Worm (Caenorhabditis elegans) whole organism, L3 larva: Measurements from ENCODE around the gene F35H8.1.

ENCODE experiments used
- ZK546.5 ChIP-seq: sonication (generic microtip); optimal IDR thresholded peaks from 2 replicates; lab custom pipeline; 2017; ENCODE audit warnings: missing biosample characterization, missing genetic modification characterization
- aly-2 ChIP-seq: fragments of 150-350 bp; optimal IDR thresholded peaks from 2 replicates; lab custom pipeline; 2014; ENCODE audit warnings: missing biosample characterization, missing genetic modification characterization
- ama-1 ChIP-seq: fragments of 150-350 bp; optimal IDR thresholded peaks from 2 replicates; lab custom pipeline; 2018
- ceh-82 ChIP-seq: fragments of 150-350 bp; optimal IDR thresholded peaks from 2 replicates; lab custom pipeline; 2014; ENCODE audit warnings: missing biosample characterization, missing genetic modification characterization
- ceh-9 ChIP-seq: sonication (generic microtip); optimal IDR thresholded peaks from 2 replicates; lab custom pipeline; 2018; ENCODE audit warnings: missing biosample characterization, missing genetic modification characterization
- daf-12 ChIP-seq: fragments of 150-350 bp; optimal IDR thresholded peaks from 2 replicates; lab custom pipeline; 2014; ENCODE audit warnings: missing biosample characterization, missing genetic modification reagents, missing genetic modification characterization
- egl-27 ChIP-seq: sonication (generic microtip); optimal IDR thresholded peaks from 4 replicates; lab custom pipeline; 2017; ENCODE audit warnings: missing biosample characterization, missing genetic modification reagents, missing genetic modification characterization
- elt-1 ChIP-seq: fragments of 150-350 bp; optimal IDR thresholded peaks from 2 replicates; lab custom pipeline; 2014; ENCODE audit warnings: missing biosample characterization, missing genetic modification characterization
- elt-3 ChIP-seq, 3 experiments: fragments of 150-350 bp in 1 of 3; sonication (generic microtip) in 2 of 3; optimal IDR thresholded peaks; 2 replicates in 2 of 3; 4 replicates in 1 of 3; lab custom pipeline; 2014 to 2017; ENCODE audit warnings: missing biosample characterization in 3 of 3, missing genetic modification characterization in 3 of 3
- eor-1 ChIP-seq, 2 experiments: fragments of 150-350 bp; optimal IDR thresholded peaks; 2 replicates each; lab custom pipeline; 2014 to 2018; ENCODE audit warnings: missing biosample characterization in 2 of 2, missing genetic modification characterization in 2 of 2
- fkh-10 ChIP-seq: sonication (generic microtip); optimal IDR thresholded peaks from 2 replicates; lab custom pipeline; 2017; ENCODE audit warnings: missing biosample characterization, missing genetic modification reagents, missing genetic modification characterization
- fkh-2 ChIP-seq: fragments of 150-350 bp; optimal IDR thresholded peaks from 2 replicates; lab custom pipeline; 2014; ENCODE audit warnings: missing biosample characterization, missing genetic modification reagents, missing genetic modification characterization
- fos-1 ChIP-seq: fragments of 150-350 bp; optimal IDR thresholded peaks from 2 replicates; lab custom pipeline; 2014; ENCODE audit warnings: missing biosample characterization, missing genetic modification characterization
- jun-1 ChIP-seq: fragments of 150-350 bp; optimal IDR thresholded peaks from 2 replicates; lab custom pipeline; 2014; ENCODE audit warnings: missing biosample characterization, missing genetic modification reagents, missing genetic modification characterization
- lin-15B ChIP-seq: fragments of 150-350 bp; optimal IDR thresholded peaks from 2 replicates; lab custom pipeline; 2014; ENCODE audit warnings: missing biosample characterization, missing genetic modification characterization
- lin-39 ChIP-seq: fragments of 150-350 bp; optimal IDR thresholded peaks from 2 replicates; lab custom pipeline; 2018; ENCODE audit warnings: missing biosample characterization, missing genetic modification reagents, missing genetic modification characterization
- mml-1 ChIP-seq: fragments of 150-350 bp; sonication (generic microtip); optimal IDR thresholded peaks from 3 replicates; lab custom pipeline; 2014; ENCODE audit warnings: missing biosample characterization, missing genetic modification characterization
- nhr-12 ChIP-seq: fragments of 150-350 bp; optimal IDR thresholded peaks from 2 replicates; lab custom pipeline; 2014; ENCODE audit warnings: missing biosample characterization, missing genetic modification characterization
- nhr-23 ChIP-seq: fragments of 150-350 bp; optimal IDR thresholded peaks from 2 replicates; lab custom pipeline; 2014; ENCODE audit warnings: missing biosample characterization, missing genetic modification reagents, missing genetic modification characterization
- nhr-237 ChIP-seq: fragments of 150-350 bp; optimal IDR thresholded peaks from 2 replicates; lab custom pipeline; 2014; ENCODE audit warnings: missing biosample characterization, missing genetic modification characterization
- nhr-25 ChIP-seq: sonication (generic microtip); optimal IDR thresholded peaks from 2 replicates; lab custom pipeline; 2017; ENCODE audit warnings: missing biosample characterization, missing genetic modification characterization
- nhr-28 ChIP-seq: fragments of 150-350 bp; optimal IDR thresholded peaks from 2 replicates; lab custom pipeline; 2014; ENCODE audit warnings: missing biosample characterization, missing genetic modification characterization
- nhr-43 ChIP-seq: sonication (generic microtip); optimal IDR thresholded peaks from 2 replicates; lab custom pipeline; 2016; ENCODE audit warnings: mild to moderate bottlenecking, missing genetic modification characterization, missing compliant biosample characterization; ENCODE audit not compliant: poor library complexity, severe bottlenecking
- nhr-67 ChIP-seq: fragments of 150-350 bp; optimal IDR thresholded peaks from 2 replicates; lab custom pipeline; 2014; ENCODE audit warnings: missing biosample characterization, missing genetic modification characterization
- nhr-76 ChIP-seq: fragments of 150-350 bp; sonication (generic microtip); optimal IDR thresholded peaks from 5 replicates; lab custom pipeline; 2014; ENCODE audit warnings: missing biosample characterization, missing genetic modification characterization
- nhr-77 ChIP-seq: fragments of 150-350 bp; optimal IDR thresholded peaks from 2 replicates; lab custom pipeline; 2014; ENCODE audit warnings: missing biosample characterization, missing genetic modification characterization
- pha-4 ChIP-seq: fragments of 150-350 bp; optimal IDR thresholded peaks from 2 replicates; lab custom pipeline; 2014; ENCODE audit warnings: missing biosample characterization, missing genetic modification reagents, missing genetic modification characterization
- pqm-1 ChIP-seq: fragments of 150-350 bp; optimal IDR thresholded peaks from 2 replicates; lab custom pipeline; 2017; ENCODE audit warnings: missing biosample characterization, missing genetic modification characterization, inconsistent platforms
- skn-1 ChIP-seq: fragments of 150-350 bp; optimal IDR thresholded peaks from 2 replicates; lab custom pipeline; 2014; ENCODE audit warnings: missing biosample characterization, missing genetic modification characterization
- snpc-4 ChIP-seq: fragments of 150-350 bp; optimal IDR thresholded peaks from 2 replicates; lab custom pipeline; 2014; ENCODE audit warnings: missing biosample characterization, missing genetic modification characterization
- unc-39 ChIP-seq: sonication (generic microtip); optimal IDR thresholded peaks from 4 replicates; lab custom pipeline; 2017; ENCODE audit warnings: missing biosample characterization, missing genetic modification characterization
- unc-62 ChIP-seq: fragments of 150-350 bp; sonication (generic microtip); optimal IDR thresholded peaks from 4 replicates; lab custom pipeline; 2014; ENCODE audit warnings: missing biosample characterization, missing genetic modification reagents, missing genetic modification characterization
- ztf-11 ChIP-seq: fragments of 150-350 bp; optimal IDR thresholded peaks from 2 replicates; lab custom pipeline; 2014; ENCODE audit warnings: missing biosample characterization, missing genetic modification characterization
- ztf-4 ChIP-seq: fragments of 150-350 bp; optimal IDR thresholded peaks from 2 replicates; lab custom pipeline; 2014; ENCODE audit warnings: missing biosample characterization, missing genetic modification characterization

Gene F35H8.1

ce11 chrII:9523539-9524224 lies 29.4 kb downstream of the F35H8.1 start, which contains the start of gene mex-6:
Gene mex-6, plus strand, starts transcription at chrII:9524174.
- no peak for TF ChIP-seq nhr-23 (tag; lab: Kevin White, UChicago)
- TF ChIP-seq ztf-4 (tag; lab: Kevin White, UChicago): no peak

DNA sequence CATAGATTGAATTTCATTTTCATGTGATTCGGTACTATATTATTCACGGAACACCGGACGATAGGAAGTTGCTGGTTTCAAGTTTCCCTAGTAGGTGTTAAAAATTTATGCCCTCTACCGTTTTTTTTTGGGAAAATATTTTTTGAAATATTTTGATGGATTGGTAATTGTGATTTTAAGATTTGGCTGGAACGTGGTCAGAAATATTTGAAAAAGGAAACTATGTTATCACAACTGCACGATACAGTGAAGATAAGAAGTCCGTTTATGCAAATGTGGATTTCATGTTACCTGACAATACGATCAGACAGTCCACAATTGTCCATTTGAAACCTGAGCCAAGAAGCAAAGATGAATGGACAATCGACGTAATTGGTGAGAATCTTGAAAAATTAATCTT lies 30.1 kb downstream of the F35H8.1 start, which contains the start of gene AH6.17:
Gene AH6.17, plus strand, starts transcription at position 185 of the 400 bp plus-strand sequence.
- TF ChIP-seq mml-1 (tag; lab: Kevin White, UChicago) (no peak), jun-1 (tag; lab: Kevin White, UChicago) (no peak), egl-27 (tag; lab: Kevin White, UChicago) (no peak), ztf-11 (tag; lab: Kevin White, UChicago) (no peak), nhr-76 (tag; lab: Kevin White, UChicago) (no peak), ceh-9 (tag; lab: Kevin White, UChicago) (no peak), nhr-67 (tag; lab: Kevin White, UChicago) (no peak), lin-15B (tag; lab: Kevin White, UChicago) (no peak), nhr-77 (tag; lab: Kevin White, UChicago) (no peak), fos-1 (tag; lab: Kevin White, UChicago) (no peak), aly-2 (tag; lab: Kevin White, UChicago) (no peak), ZK546.5 (tag; lab: Kevin White, UChicago) (no peak), nhr-43 (tag; lab: Kevin White, UChicago) (no peak), pha-4 (tag; lab: Kevin White, UChicago) (no peak)

ce11 chrII:9521570-9521969 lies 31.5 kb downstream of the F35H8.1 start, which contains the start of gene sra-1:
Gene sra-1, minus strand, starts transcription at chrII:9521670.
- TF ChIP-seq unc-39 (tag; lab: Kevin White, UChicago): no peak
- no peak for TF ChIP-seq snpc-4 (tag; lab: Kevin White, UChicago)
- TF ChIP-seq lin-39 (tag; lab: Kevin White, UChicago): no peak
- TF ChIP-seq pqm-1 (tag; lab: Kevin White, UChicago): no peak
- no peak for TF ChIP-seq ceh-9 (tag; lab: Kevin White, UChicago)
- TF ChIP-seq unc-62 (GFP tag; lab: Kevin White, UChicago): no peak
- TF ChIP-seq elt-3 (tag; optimal IDR thresholded peaks at IDR 0.05; lab: Kevin White, UChicago): no peak

ce11 chrII:9518781-9519180 lies 34.3 kb downstream of the F35H8.1 start, which contains the start of the genes sfxn-1.1 and AH6.3:
Gene sfxn-1.1, minus strand, starts transcription at chrII:9518881.
Gene AH6.3, plus strand, starts transcription at chrII:9519055.
- TF ChIP-seq nhr-23 (tag; lab: Kevin White, UChicago) (no peak), nhr-28 (tag; lab: Kevin White, UChicago) (no peak), ceh-82 (no peak), fos-1 (tag; lab: Kevin White, UChicago) (no peak), elt-1 (tag; lab: Kevin White, UChicago) (no peak), eor-1 (tag; optimal IDR thresholded peaks at IDR 0.05; lab: Kevin White, UChicago) (no peak)

ce11 chrII:9516836-9517235 lies 36.2 kb downstream of the F35H8.1 start, which contains the start of gene gcy-1:
Gene gcy-1, minus strand, starts transcription at chrII:9516936.
- TF ChIP-seq nhr-237 (tag; lab: Kevin White, UChicago) (no peak), jun-1 (tag; lab: Kevin White, UChicago) (no peak), nhr-25 (no peak), ama-1 (lab: Kevin White, UChicago) (no peak), nhr-12 (no peak), daf-12 (tag; lab: Kevin White, UChicago) (no peak), fkh-10 (GFP tag; lab: Kevin White, UChicago) (no peak), fkh-2 (tag; lab: Kevin White, UChicago) (no peak), skn-1 (tag; lab: Kevin White, UChicago) (no peak), pqm-1 (tag; lab: Kevin White, UChicago) (no peak), nhr-77 (tag; lab: Kevin White, UChicago) (no peak)
